Worm (Caenorhabditis elegans) whole organism, L1 larva: ENCODE measurements around the gene tmem-145.

Experiments
- C16A3.4 ChIP-seq: fragments of 150-350 bp; optimal IDR thresholded peaks from 2 replicates; lab custom pipeline; 2014; ENCODE audit warnings: missing biosample characterization, missing genetic modification characterization
- blmp-1 ChIP-seq: fragments of 150-350 bp; optimal IDR thresholded peaks from 2 replicates; lab custom pipeline; 2014; ENCODE audit warnings: missing biosample characterization, missing genetic modification characterization
- dsc-1 ChIP-seq: sonication (generic microtip); optimal IDR thresholded peaks from 2 replicates; lab custom pipeline; 2016; ENCODE audit warnings: mild to moderate bottlenecking, missing genetic modification characterization, missing compliant biosample characterization
- egl-27 ChIP-seq, 2 experiments: fragments of 150-350 bp in 1 of 2; sonication (generic microtip); optimal IDR thresholded peaks; 3 replicates each; lab custom pipeline; 2017 to 2018; ENCODE audit warnings: missing biosample characterization in 2 of 2, missing genetic modification characterization in 2 of 2, missing genetic modification reagents in 2 of 2
- elt-3 ChIP-seq, 6 experiments: fragments of 150-350 bp in 1 of 6; sonication (generic microtip); optimal IDR thresholded peaks; 2 replicates each; lab custom pipeline; 2017 to 2018; ENCODE audit warnings: missing biosample characterization in 6 of 6, missing genetic modification characterization in 6 of 6, inconsistent platforms in 1 of 6
- fkh-8 ChIP-seq: sonication (generic microtip); optimal IDR thresholded peaks from 2 replicates; lab custom pipeline; 2016; ENCODE audit warnings: mild to moderate bottlenecking, missing genetic modification characterization, missing compliant biosample characterization
- fos-1 ChIP-seq: fragments of 150-350 bp; optimal IDR thresholded peaks from 2 replicates; lab custom pipeline; 2014; ENCODE audit warnings: missing biosample characterization, missing genetic modification characterization
- nhr-12 ChIP-seq: sonication (generic microtip); optimal IDR thresholded peaks from 2 replicates; lab custom pipeline; 2017; ENCODE audit warnings: missing biosample characterization, missing genetic modification characterization
- nhr-20 ChIP-seq: sonication (generic microtip); optimal IDR thresholded peaks from 2 replicates; lab custom pipeline; 2016; ENCODE audit warnings: mild to moderate bottlenecking, missing genetic modification characterization, missing compliant biosample characterization
- skn-1 ChIP-seq: fragments of 150-350 bp; optimal IDR thresholded peaks from 2 replicates; lab custom pipeline; 2014; ENCODE audit warnings: missing biosample characterization, missing genetic modification characterization
- snpc-4 ChIP-seq: fragments of 150-350 bp; optimal IDR thresholded peaks from 2 replicates; lab custom pipeline; 2014; ENCODE audit warnings: missing biosample characterization, missing genetic modification characterization
- unc-130 ChIP-seq: fragments of 150-350 bp; optimal IDR thresholded peaks from 2 replicates; lab custom pipeline; 2017; ENCODE audit warnings: missing biosample characterization, missing genetic modification characterization, inconsistent platforms
- ztf-4 ChIP-seq: fragments of 150-350 bp; optimal IDR thresholded peaks from 2 replicates; lab custom pipeline; 2014; ENCODE audit warnings: missing biosample characterization, missing genetic modification characterization

- TF ChIP-seq C16A3.4 (no peak), egl-27 (tag; optimal IDR thresholded peaks at IDR 0.05; lab: Kevin White, UChicago) (no peak), elt-3 (tag; optimal IDR thresholded peaks at IDR 0.05; lab: Kevin White, UChicago) (no peak), nhr-20 (no peak), skn-1 (tag; lab: Kevin White, UChicago) (no peak), unc-130 (tag; lab: Kevin White, UChicago) (no peak), blmp-1 (no peak), dsc-1 (tag; lab: Kevin White, UChicago) (no peak), fos-1 (no peak), ztf-4 (tag; lab: Kevin White, UChicago) (no peak), snpc-4 (tag; lab: Kevin White, UChicago) (no peak), nhr-12 (tag; lab: Kevin White, UChicago) (no peak), fkh-8 (tag; lab: Kevin White, UChicago) (no peak)
These were observed 19.0 kb upstream of the tmem-145 start for ce11 chrX:12092621-12093020.
